Worm (Caenorhabditis elegans) whole organism, L1 larva: ENCODE measurements around the gene str-39.

Experiments
- C16A3.4 ChIP-seq: fragments of 150-350 bp; optimal IDR thresholded peaks from 2 replicates; lab custom pipeline; 2014; ENCODE audit warnings: missing biosample characterization, missing genetic modification characterization
- F16B12.6 ChIP-seq: fragments of 150-350 bp; optimal IDR thresholded peaks from 2 replicates; lab custom pipeline; 2014; ENCODE audit warnings: missing biosample characterization, missing genetic modification characterization
- aly-2 ChIP-seq: fragments of 150-350 bp; optimal IDR thresholded peaks from 2 replicates; lab custom pipeline; 2014; ENCODE audit warnings: missing biosample characterization, missing genetic modification characterization
- ces-1 ChIP-seq: fragments of 150-350 bp; optimal IDR thresholded peaks from 2 replicates; lab custom pipeline; 2014; ENCODE audit warnings: missing biosample characterization, missing genetic modification reagents, missing genetic modification characterization
- efl-1 ChIP-seq, 4 experiments: fragments of 150-350 bp; optimal IDR thresholded peaks in 3 of 4; peaks in 1 of 4; 1 replicate in 1 of 4; 2 replicates in 3 of 4; lab custom pipeline; 2014; ENCODE audit warnings: missing biosample characterization in 2 of 4, missing genetic modification characterization in 2 of 4, missing genetic modification reagents in 2 of 4
- efl-3 ChIP-seq: fragments of 200-800 bp; sonication (Bioruptor generic); optimal IDR thresholded peaks from 2 replicates; lab custom pipeline; 2018; ENCODE audit warnings: mild to moderate bottlenecking, missing genetic modification characterization, missing compliant biosample characterization
- elt-2 ChIP-seq: sonication (generic microtip); optimal IDR thresholded peaks from 2 replicates; lab custom pipeline; 2016; ENCODE audit warnings: missing genetic modification characterization, mild to moderate bottlenecking, inconsistent platforms, missing compliant biosample characterization, missing genetic modification reagents
- ets-5 ChIP-seq: fragments of 200-800 bp; sonication (Bioruptor generic); IDR thresholded peaks from 2 replicates; pipeline ENCODE4 v1.3.6; 2022; ENCODE audit warnings: missing genetic modification characterization, missing compliant biosample characterization
- fkh-4 ChIP-seq: sonication (generic microtip); optimal IDR thresholded peaks from 2 replicates; lab custom pipeline; 2016; ENCODE audit warnings: missing compliant biosample characterization, missing genetic modification characterization, borderline replicate concordance
- fkh-8 ChIP-seq: sonication (generic microtip); optimal IDR thresholded peaks from 2 replicates; lab custom pipeline; 2016; ENCODE audit warnings: mild to moderate bottlenecking, missing genetic modification characterization, missing compliant biosample characterization
- fos-1 ChIP-seq: fragments of 150-350 bp; optimal IDR thresholded peaks from 2 replicates; lab custom pipeline; 2014; ENCODE audit warnings: missing biosample characterization, missing genetic modification characterization
- hpl-2 ChIP-seq: fragments of 150-350 bp; optimal IDR thresholded peaks from 2 replicates; lab custom pipeline; 2014; ENCODE audit warnings: missing biosample characterization, missing genetic modification reagents, missing genetic modification characterization
- irx-1 ChIP-seq: sonication (generic microtip); optimal IDR thresholded peaks from 2 replicates; lab custom pipeline; 2016; ENCODE audit warnings: missing genetic modification characterization, missing compliant biosample characterization
- isw-1 ChIP-seq: fragments of 200-800 bp; sonication (Bioruptor generic); IDR thresholded peaks from 2 replicates; pipeline ENCODE4 v1.3.6; 2022; ENCODE audit warnings: missing genetic modification characterization, missing compliant biosample characterization
- lin-14 ChIP-seq: fragments of 200-800 bp; sonication (Bioruptor generic); optimal IDR thresholded peaks from 2 replicates; lab custom pipeline; 2018; ENCODE audit warnings: mild to moderate bottlenecking, missing genetic modification characterization, moderate library complexity, missing compliant biosample characterization
- lin-35 ChIP-seq, 2 experiments: fragments of 150-350 bp; optimal IDR thresholded peaks; 2 replicates each; lab custom pipeline; 2014; ENCODE audit warnings: missing biosample characterization in 2 of 2, missing genetic modification characterization in 2 of 2, missing genetic modification reagents in 2 of 2
- lir-3 ChIP-seq: sonication (generic microtip); optimal IDR thresholded peaks from 2 replicates; lab custom pipeline; 2016; ENCODE audit warnings: mild to moderate bottlenecking, missing genetic modification characterization, moderate library complexity, missing compliant biosample characterization; ENCODE audit not compliant: poor library complexity
- lsy-2 ChIP-seq, 2 experiments: fragments of 150-350 bp; optimal IDR thresholded peaks; 2 replicates each; lab custom pipeline; 2014; ENCODE audit warnings: missing biosample characterization in 2 of 2, missing genetic modification characterization in 2 of 2
- mdl-1 ChIP-seq, 2 experiments: fragments of 150-350 bp; optimal IDR thresholded peaks; 2 replicates each; lab custom pipeline; 2014 to 2017; ENCODE audit warnings: missing biosample characterization in 2 of 2, missing genetic modification characterization in 2 of 2, inconsistent platforms in 1 of 2
- mef-2 ChIP-seq: fragments of 150-350 bp; optimal IDR thresholded peaks from 2 replicates; lab custom pipeline; 2014; ENCODE audit warnings: missing biosample characterization, missing genetic modification characterization
- nhr-12 ChIP-seq: sonication (generic microtip); optimal IDR thresholded peaks from 2 replicates; lab custom pipeline; 2017; ENCODE audit warnings: missing biosample characterization, missing genetic modification characterization
- nhr-19 ChIP-seq: fragments of 200-800 bp; sonication (Bioruptor generic); conservative IDR thresholded peaks from 2 replicates; pipeline ENCODE4 v1.3.6; 2022; ENCODE audit warnings: missing genetic modification characterization, missing compliant biosample characterization
- nhr-20 ChIP-seq: sonication (generic microtip); optimal IDR thresholded peaks from 2 replicates; lab custom pipeline; 2016; ENCODE audit warnings: mild to moderate bottlenecking, missing genetic modification characterization, missing compliant biosample characterization
- nhr-237 ChIP-seq: fragments of 150-350 bp; optimal IDR thresholded peaks from 2 replicates; lab custom pipeline; 2014; ENCODE audit warnings: missing biosample characterization, missing genetic modification characterization
- nhr-28 ChIP-seq: fragments of 150-350 bp; optimal IDR thresholded peaks from 2 replicates; lab custom pipeline; 2014; ENCODE audit warnings: missing biosample characterization, missing genetic modification characterization
- nhr-71 ChIP-seq: sonication (generic microtip); optimal IDR thresholded peaks from 2 replicates; lab custom pipeline; 2016; ENCODE audit warnings: mild to moderate bottlenecking, missing genetic modification characterization, moderate library complexity, missing compliant biosample characterization
- nhr-77 ChIP-seq: fragments of 150-350 bp; optimal IDR thresholded peaks from 2 replicates; lab custom pipeline; 2014; ENCODE audit warnings: missing biosample characterization, missing genetic modification characterization
- pag-3 ChIP-seq: sonication (generic microtip); optimal IDR thresholded peaks from 2 replicates; lab custom pipeline; 2017; ENCODE audit warnings: missing genetic modification characterization, mild to moderate bottlenecking, missing compliant biosample characterization, antibody characterized with exemption, borderline replicate concordance; ENCODE audit not compliant: insufficient read depth
- pax-3 ChIP-seq: fragments of 200-800 bp; sonication (Bioruptor generic); optimal IDR thresholded peaks from 2 replicates; lab custom pipeline; 2018; ENCODE audit warnings: mild to moderate bottlenecking, missing genetic modification characterization, moderate library complexity, missing compliant biosample characterization
- snpc-4 ChIP-seq: fragments of 150-350 bp; optimal IDR thresholded peaks from 2 replicates; lab custom pipeline; 2014; ENCODE audit warnings: missing biosample characterization, missing genetic modification characterization
- snu-23 ChIP-seq: sonication (generic microtip); optimal IDR thresholded peaks from 2 replicates; lab custom pipeline; 2016; ENCODE audit warnings: missing genetic modification characterization, missing compliant biosample characterization
- sox-4 ChIP-seq: sonication (generic microtip); optimal IDR thresholded peaks from 2 replicates; lab custom pipeline; 2016; ENCODE audit warnings: missing genetic modification characterization, missing compliant biosample characterization
- sptf-1 ChIP-seq: fragments of 150-350 bp; optimal IDR thresholded peaks from 2 replicates; lab custom pipeline; 2014; ENCODE audit warnings: missing biosample characterization, missing genetic modification characterization
- swsn-7 ChIP-seq: sonication (generic microtip); optimal IDR thresholded peaks from 2 replicates; lab custom pipeline; 2016; ENCODE audit warnings: missing genetic modification characterization, missing compliant biosample characterization
- unc-30 ChIP-seq: sonication (generic microtip); optimal IDR thresholded peaks from 2 replicates; lab custom pipeline; 2017; ENCODE audit warnings: missing biosample characterization, missing genetic modification characterization
- unc-86 ChIP-seq: sonication (generic microtip); optimal IDR thresholded peaks from 2 replicates; lab custom pipeline; 2016; ENCODE audit warnings: missing genetic modification characterization, missing compliant biosample characterization
- xbp-1 ChIP-seq: sonication (generic microtip); optimal IDR thresholded peaks from 2 replicates; lab custom pipeline; 2016; ENCODE audit warnings: missing genetic modification characterization, missing compliant biosample characterization
- zag-1 ChIP-seq: fragments of 150-350 bp; optimal IDR thresholded peaks from 2 replicates; lab custom pipeline; 2014; ENCODE audit warnings: missing biosample characterization, missing genetic modification characterization
- zip-4 ChIP-seq: fragments of 200-800 bp; sonication (Bioruptor generic); optimal IDR thresholded peaks from 2 replicates; lab custom pipeline; 2018; ENCODE audit warnings: mild to moderate bottlenecking, missing genetic modification characterization, moderate library complexity, missing compliant biosample characterization

Gene str-39

DNA sequence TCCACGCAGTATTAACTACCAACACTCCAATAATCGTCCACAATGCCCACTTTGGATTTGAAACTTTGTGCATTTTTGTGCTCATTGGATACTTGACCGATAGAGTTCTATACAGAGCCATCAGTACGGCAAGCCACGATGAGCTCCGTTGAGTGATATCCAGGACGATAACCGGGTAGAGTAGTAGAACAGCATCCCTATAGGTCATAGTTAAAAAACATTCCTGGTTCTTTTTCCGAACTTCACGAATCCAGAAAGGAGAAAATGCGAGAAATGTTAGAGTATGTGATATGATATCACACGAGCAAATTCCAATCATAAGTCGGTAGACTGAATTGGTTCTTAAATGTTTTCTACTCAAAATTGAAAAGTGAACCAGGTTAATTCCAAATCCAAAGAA lies 8.6 kb upstream of the str-39 start (continued):
- no peak for TF ChIP-seq nhr-28
- TF ChIP-seq nhr-77 (tag; lab: Kevin White, UChicago) = no peak

DNA sequence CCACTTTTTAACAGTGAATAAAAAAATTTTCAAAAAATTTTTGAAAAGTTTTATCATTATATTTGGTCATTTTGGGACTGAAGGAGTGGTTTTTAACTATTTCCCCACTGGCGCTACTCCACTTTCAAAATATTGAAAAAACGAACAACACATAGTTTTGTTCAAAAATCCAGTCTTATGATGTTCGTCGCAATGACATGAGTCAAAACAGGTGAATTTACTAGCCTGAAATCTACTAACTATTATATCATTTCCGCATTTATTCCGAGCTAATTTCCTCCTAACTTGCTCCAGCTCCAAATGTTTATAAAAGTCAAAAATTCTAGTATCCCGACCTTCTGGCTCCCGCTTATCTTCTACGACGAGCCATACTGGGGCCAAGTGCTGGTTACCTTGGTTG lies 4.7 kb upstream of the str-39 start, which contains the start of gene sre-24:
sre-24 (plus strand) TSS at position 301 of the 400 bp plus-strand sequence.
- TF ChIP-seq isw-1 (GFP tag; lab: Robert Waterston, UW) (no peak), C16A3.4 (tag; lab: Kevin White, UChicago) (no peak), mdl-1 (tag; optimal IDR thresholded peaks at IDR 0.05; lab: Kevin White, UChicago) (no peak), fkh-8 (tag; lab: Kevin White, UChicago) (no peak), xbp-1 (no peak), nhr-19 (GFP tag; lab: Robert Waterston, UW) (no peak), nhr-12 (tag; lab: Kevin White, UChicago) (no peak), pax-3 (tag; lab: Kevin White, UChicago) (no peak), lin-14 (GFP tag; lab: Kevin White, UChicago) (no peak), sptf-1 (tag; lab: Kevin White, UChicago) (no peak), lir-3 (no peak), ces-1 (no peak), lsy-2 (tag; optimal IDR thresholded peaks at IDR 0.05; lab: Kevin White, UChicago) (no peak), efl-1 (optimal IDR thresholded peaks at IDR 0.05; lab: Kevin White, UChicago) (no peak), efl-1 (GFP tag; optimal IDR thresholded peaks at IDR 0.05 in 1 of 2; lab: Kevin White, UChicago) (no peak)

DNA sequence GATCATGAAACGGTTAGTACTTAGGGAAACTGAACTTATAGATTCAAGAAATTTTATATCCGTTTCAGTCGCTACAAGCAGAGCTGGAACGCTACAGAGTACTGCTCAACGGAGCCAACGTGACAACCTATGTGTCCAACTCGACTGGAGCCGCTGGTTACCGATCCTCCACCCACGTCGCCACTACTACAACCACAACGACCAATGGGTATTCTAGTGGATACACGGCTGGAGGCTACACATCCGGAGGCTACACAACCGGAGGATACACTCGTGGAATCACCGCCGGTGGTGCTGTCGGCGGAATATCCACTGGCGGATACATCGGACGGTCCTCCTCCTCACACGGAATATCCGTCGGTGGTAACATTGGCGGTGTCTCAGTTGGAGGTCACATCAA lies 3.4 kb upstream of the str-39 start:
- TF ChIP-seq zag-1 (tag; lab: Kevin White, UChicago) (no peak), snpc-4 (tag; lab: Kevin White, UChicago) (no peak), C16A3.4 (tag; lab: Kevin White, UChicago) (no peak), nhr-237 (tag; lab: Kevin White, UChicago) (no peak), nhr-28 (no peak), irx-1 (tag; lab: Kevin White, UChicago) (no peak), efl-3 (GFP tag; lab: Kevin White, UChicago) (no peak), nhr-71 (tag; lab: Kevin White, UChicago) (no peak), sox-4 (tag; lab: Kevin White, UChicago) (no peak), mef-2 (no peak), zip-4 (GFP tag; lab: Kevin White, UChicago) (no peak), fkh-4 (no peak), snu-23 (GFP tag; lab: Kevin White, UChicago) (no peak), lin-35 (GFP tag; optimal IDR thresholded peaks at IDR 0.05; lab: Kevin White, UChicago) (no peak), unc-30 (tag; lab: Kevin White, UChicago) (no peak), nhr-19 (GFP tag; lab: Robert Waterston, UW) (no peak), ets-5 (GFP tag; lab: Robert Waterston, UW) (no peak), swsn-7 (tag; lab: Kevin White, UChicago) (no peak), hpl-2 (GFP tag; lab: Kevin White, UChicago) (no peak), lir-3 (no peak)

DNA sequence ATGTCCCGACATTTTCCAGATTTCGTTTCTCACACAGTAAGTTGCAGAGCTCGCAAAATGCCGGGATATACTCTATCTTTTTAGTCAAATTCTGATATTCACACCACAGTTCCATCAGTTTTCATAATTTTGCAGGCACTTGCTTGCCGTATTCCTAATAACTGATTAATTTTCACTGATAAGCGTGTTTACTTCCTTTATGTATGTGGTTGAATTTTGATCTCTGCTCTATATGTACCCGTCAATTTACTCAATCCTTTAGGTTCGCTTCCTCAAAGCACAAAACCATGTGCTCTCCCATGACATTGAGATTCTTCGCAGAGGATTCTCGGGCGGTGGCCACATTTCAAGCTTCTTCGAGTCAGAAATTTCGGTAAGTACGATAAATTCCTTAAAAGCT lies 1.9 kb upstream of the str-39 start:
- TF ChIP-seq sox-4 (tag; lab: Kevin White, UChicago) (no peak), nhr-20 (tag; lab: Kevin White, UChicago) (no peak), fos-1 (no peak), F16B12.6 (no peak), unc-86 (tag; lab: Kevin White, UChicago) (no peak)

DNA sequence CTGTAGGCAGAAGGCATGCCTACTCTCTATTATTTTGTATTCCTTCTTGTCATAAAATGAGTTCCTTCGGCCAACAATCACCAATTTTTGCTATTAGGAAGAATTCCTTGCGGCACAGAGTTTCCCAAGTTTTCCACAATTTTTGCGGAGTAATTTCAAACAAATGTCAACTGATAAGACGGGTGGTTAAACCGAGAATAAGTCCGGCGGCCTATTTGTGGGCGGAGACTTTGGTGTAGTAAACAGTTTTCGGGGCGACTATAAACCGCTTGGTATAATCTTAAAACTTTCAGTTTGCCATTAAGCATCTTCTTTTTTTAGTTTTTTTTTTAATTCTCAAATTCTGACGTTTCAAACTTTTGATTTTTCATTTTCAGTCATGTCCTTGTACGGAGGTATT lies 1.3 kb upstream of the str-39 start, which contains the start of gene ifc-1:
ifc-1 (plus strand) TSS at position 378 of the 400 bp plus-strand sequence.
- TF ChIP-seq aly-2 (tag; lab: Kevin White, UChicago) (no peak), elt-2 (peak; percentile 67), pag-3 (tag; lab: Kevin White, UChicago) (no peak), nhr-77 (tag; lab: Kevin White, UChicago) (no peak), efl-1 (optimal IDR thresholded peaks at IDR 0.05; lab: Kevin White, UChicago) (no peak), efl-1 (GFP tag; optimal IDR thresholded peaks at IDR 0.05 in 1 of 2; lab: Kevin White, UChicago) (peak in 1 of 2 experiments; percentile 21)
